Fruit fly (Drosophila melanogaster): ENCODE results near the gene tara.

The tara gene

DNA sequence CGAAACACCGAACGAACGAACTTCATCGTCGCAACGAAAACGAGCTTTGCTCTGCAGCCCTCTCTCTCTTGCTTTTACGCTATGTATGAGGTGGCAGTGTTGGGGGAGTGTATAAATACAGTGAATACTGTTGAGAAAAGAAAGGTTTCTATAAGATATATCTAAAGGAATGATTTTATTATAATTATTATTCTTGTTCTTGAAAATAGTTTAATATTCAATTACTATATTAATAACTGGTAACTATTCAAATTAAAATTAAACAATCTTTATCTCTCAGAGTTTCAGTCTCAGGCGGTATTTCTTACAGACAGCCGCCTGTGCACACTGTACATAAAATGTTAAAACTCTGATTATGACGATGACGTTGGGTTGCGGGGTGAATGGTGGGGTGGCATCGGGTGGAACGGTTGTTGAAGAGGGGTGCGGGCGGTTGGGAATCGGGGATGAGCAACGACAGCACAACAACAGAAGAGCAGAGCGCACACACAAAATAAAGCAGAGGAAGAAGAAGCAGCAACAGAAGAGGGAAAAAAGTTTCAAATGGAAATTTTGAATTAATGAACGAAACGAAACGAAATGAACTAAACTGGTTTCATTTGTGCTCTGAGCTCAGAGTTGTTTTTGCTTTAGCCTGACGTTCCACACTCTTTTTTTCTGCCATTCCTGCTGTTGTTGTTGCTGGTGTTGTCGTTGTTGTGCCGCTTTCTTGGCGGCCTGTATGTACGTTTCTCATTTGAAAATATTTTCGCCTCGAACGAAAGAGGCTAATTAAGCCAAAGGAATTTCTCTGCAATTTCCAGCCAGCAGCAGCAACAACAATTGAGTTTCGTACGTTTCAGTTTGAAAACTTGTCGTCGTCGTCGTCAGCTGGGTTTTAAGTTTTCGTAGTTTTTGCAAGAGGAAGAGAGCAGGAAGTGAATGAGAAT lies 11.5 kb downstream of the tara start (continued):
- TF ChIP-seq H15 (GFP tag; IDR thresholded peaks at IDR 0.05) = no peak
- TF ChIP-seq fru (optimal IDR thresholded peaks at IDR 0.05) = no peak
- TF ChIP-seq Mes4 (GFP tag; optimal IDR thresholded peaks at IDR 0.05) = no peak
- peak; percentile 99 for TF ChIP-seq gem (tag; optimal IDR thresholded peaks at IDR 0.05)
- TF ChIP-seq eyg (GFP tag; optimal IDR thresholded peaks at IDR 0.05) = peak; percentile 56
- TF ChIP-seq CG10147 (GFP tag; optimal IDR thresholded peaks at IDR 0.05) = peak; percentile 97
- TF ChIP-seq Kr (GFP tag; optimal IDR thresholded peaks at IDR 0.05) = peak; percentile 58
- TF ChIP-seq lilli (GFP tag; optimal IDR thresholded peaks at IDR 0.05) = peak; percentile 94
- TF ChIP-seq CG9797 (GFP tag; optimal IDR thresholded peaks at IDR 0.05) = peak; percentile 45
- no peak for TF ChIP-seq ci (GFP tag; IDR thresholded peaks at IDR 0.05)
- peak; percentile 98 for TF ChIP-seq CG11504 (tag; optimal IDR thresholded peaks at IDR 0.05)
- peak; percentile 48 for TF ChIP-seq emc (GFP tag; optimal IDR thresholded peaks at IDR 0.05)
- peak; percentile 76 for TF ChIP-seq grn (GFP tag; optimal IDR thresholded peaks at IDR 0.05)
- TF ChIP-seq psq (GFP tag; optimal IDR thresholded peaks at IDR 0.05) = peak; percentile 94
- TF ChIP-seq sug (tag; optimal IDR thresholded peaks at IDR 0.05) = peak; percentile 94
- TF ChIP-seq CG17829 (tag; optimal IDR thresholded peaks at IDR 0.05) = peak; percentile 99
- no peak for TF ChIP-seq CG31441 (GFP tag; IDR thresholded peaks at IDR 0.05)
- TF ChIP-seq danr (GFP tag; IDR thresholded peaks at IDR 0.05) = no peak
- no peak for TF ChIP-seq Dll (GFP tag; IDR thresholded peaks at IDR 0.05; ENCODE audit: partially characterized antibody)
- TF ChIP-seq B-H1 (GFP tag; IDR thresholded peaks at IDR 0.05) = no peak
- TF ChIP-seq CG6689 (GFP tag; IDR thresholded peaks at IDR 0.05) = no peak
- TF ChIP-seq CG14050 (GFP tag; IDR thresholded peaks at IDR 0.05) = no peak
- peak; percentile 92 to 99 for TF ChIP-seq bsh (GFP tag; optimal IDR thresholded peaks at IDR 0.05)
- TF ChIP-seq MBD-R2 (GFP tag; IDR thresholded peaks at IDR 0.05) = no peak
- TF ChIP-seq Oli (tag; optimal IDR thresholded peaks at IDR 0.05) = peak; percentile 98
- TF ChIP-seq CG15514 (GFP tag; optimal IDR thresholded peaks at IDR 0.05) = peak; percentile 92
- TF ChIP-seq E2f1 (GFP tag; IDR thresholded peaks at IDR 0.05) = no peak
- TF ChIP-seq CG17359 (tag; optimal IDR thresholded peaks at IDR 0.05) = peak; percentile 99
- no peak for TF ChIP-seq prd (optimal IDR thresholded peaks at IDR 0.05)
- no peak for TF ChIP-seq prd (GFP tag; IDR thresholded peaks at IDR 0.05)
- TF ChIP-seq CG17328 (GFP tag; IDR thresholded peaks at IDR 0.05) = no peak
- no peak for TF ChIP-seq hbn (GFP tag; IDR thresholded peaks at IDR 0.05; ENCODE audit: partially characterized antibody)
- peak; percentile 97 for TF ChIP-seq Chrac-16 (GFP tag; optimal IDR thresholded peaks at IDR 0.05)
- peak; percentile 92 for TF ChIP-seq CG30431 (GFP tag; optimal IDR thresholded peaks at IDR 0.05)
- peak; percentile 95 for TF ChIP-seq CG5245 (GFP tag; optimal IDR thresholded peaks at IDR 0.05)
- peak; percentile 97 for TF ChIP-seq run (tag; optimal IDR thresholded peaks at IDR 0.05)
- peak; percentile 6 for TF ChIP-seq Dp (GFP tag; optimal IDR thresholded peaks at IDR 0.05)
- no peak for TF ChIP-seq CG11696 (GFP tag; IDR thresholded peaks at IDR 0.05)
- TF ChIP-seq ranshi (GFP tag; IDR thresholded peaks at IDR 0.05) = no peak
- peak; percentile 50 for TF ChIP-seq Myb (GFP tag; optimal IDR thresholded peaks at IDR 0.05)
- peak; percentile 96 for TF ChIP-seq CG13775 (GFP tag; optimal IDR thresholded peaks at IDR 0.05)
- peak; percentile 99 for TF ChIP-seq tap (tag; optimal IDR thresholded peaks at IDR 0.05)
- peak; percentile 97 for TF ChIP-seq Abd-B (GFP tag; optimal IDR thresholded peaks at IDR 0.05)
- peak; percentile 68 for TF ChIP-seq pho (GFP tag; optimal IDR thresholded peaks at IDR 0.05)
- TF ChIP-seq Hr51 (GFP tag; optimal IDR thresholded peaks at IDR 0.05) = peak; percentile 82 to 99
- TF ChIP-seq CG10321 (GFP tag; IDR thresholded peaks at IDR 0.05) = no peak
- peak; percentile 98 for TF ChIP-seq tin (GFP tag; optimal IDR thresholded peaks at IDR 0.05)
- no peak for TF ChIP-seq D (optimal IDR thresholded peaks at IDR 0.05)
- peak; percentile 97 for TF ChIP-seq D (GFP tag; optimal IDR thresholded peaks at IDR 0.05)
- no peak for TF ChIP-seq cas (GFP tag; IDR thresholded peaks at IDR 0.05)
